Fruit fly (Drosophila melanogaster): ENCODE results near the gene CG12056.

- no peak for TF ChIP-seq D1 (tag; optimal IDR thresholded peaks at IDR 0.05)
- no peak for TF ChIP-seq fd96Ca (GFP tag; IDR thresholded peaks at IDR 0.05)
- TF ChIP-seq CG34367 (tag; optimal IDR thresholded peaks at IDR 0.05) = no peak
- TF ChIP-seq rn (GFP tag; IDR thresholded peaks at IDR 0.05) = no peak
Measured at dm6 chrX:9210787-9211186, 18.3 kb downstream of the CG12056 start, which contains the start of gene SmydA-9.
